Fruit fly (Drosophila melanogaster): Measurements from ENCODE around the gene CG17294.

CG17294 gene

dm6 chr2L:8424090-8424470 is 47.2 kb downstream of the CG17294 start:
- TF ChIP-seq CG34406 (GFP tag; optimal IDR thresholded peaks at IDR 0.05) (no peak), net (GFP tag; optimal IDR thresholded peaks at IDR 0.05) (no peak), Hr39 (GFP tag; optimal IDR thresholded peaks at IDR 0.05) (no peak), CG7368 (GFP tag; optimal IDR thresholded peaks at IDR 0.05) (no peak), vri (GFP tag; optimal IDR thresholded peaks at IDR 0.05) (peak; percentile 6), CG15336 (GFP tag; IDR thresholded peaks at IDR 0.05) (no peak), achi (GFP tag; optimal IDR thresholded peaks at IDR 0.05) (no peak), CG11294 (GFP tag; IDR thresholded peaks at IDR 0.05) (no peak), CG11762 (GFP tag; optimal IDR thresholded peaks at IDR 0.05; ENCODE audit: insufficient read depth) (no peak), CG32006 (GFP tag; optimal IDR thresholded peaks at IDR 0.05) (no peak), ss (GFP tag; optimal IDR thresholded peaks at IDR 0.05) (peak in 1 of 2 experiments; percentile 40), fd85E (GFP tag; optimal IDR thresholded peaks at IDR 0.05) (no peak), svp (GFP tag) (peak; percentile 81), Sox14 (GFP tag; optimal IDR thresholded peaks at IDR 0.05) (peak; percentile 80), esn (GFP tag; optimal IDR thresholded peaks at IDR 0.05) (no peak), Eip78C (GFP tag) (no peak), CG6163 (GFP tag; IDR thresholded peaks at IDR 0.05) (peak; percentile 37; the same call in 1 of the 3 replicates), pdm3 (GFP tag; optimal IDR thresholded peaks at IDR 0.05) (no peak)

DNA sequence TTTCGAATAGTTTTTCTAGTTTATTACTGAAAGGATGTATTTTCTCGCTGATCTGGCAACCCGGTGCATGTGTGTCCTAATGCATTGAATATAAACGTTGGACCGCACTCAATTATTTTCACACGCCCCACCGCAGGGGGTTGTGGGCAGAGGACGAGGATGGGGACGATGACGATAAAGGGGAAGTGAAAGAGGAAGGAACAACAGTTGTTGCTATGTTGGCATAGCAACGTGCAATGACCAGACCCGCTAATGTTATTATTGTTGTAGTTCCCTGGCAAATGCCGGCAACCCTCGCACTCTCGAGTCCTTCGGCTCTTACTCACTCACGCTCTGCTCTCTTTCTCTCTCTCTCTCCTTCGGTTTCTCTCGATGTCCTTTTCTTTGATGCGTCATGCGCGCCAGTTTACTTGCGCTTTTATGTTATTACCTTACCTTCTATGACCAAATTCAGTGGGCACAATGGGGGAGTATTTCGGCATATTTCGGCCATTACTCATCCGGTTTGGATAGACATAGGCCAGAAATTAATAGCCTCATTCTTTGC is 47.9 kb downstream of the CG17294 start:
- no peak for TF ChIP-seq CG8319 (GFP tag; optimal IDR thresholded peaks at IDR 0.05)
- no peak for TF ChIP-seq eg (GFP tag; IDR thresholded peaks at IDR 0.05)
- TF ChIP-seq svp (GFP tag) = no peak
- TF ChIP-seq OdsH (GFP tag; optimal IDR thresholded peaks at IDR 0.05) = no peak
- no peak for TF ChIP-seq Hr39 (GFP tag; optimal IDR thresholded peaks at IDR 0.05)
- TF ChIP-seq Ets21C (GFP tag; optimal IDR thresholded peaks at IDR 0.05) = no peak
- TF ChIP-seq net (GFP tag; optimal IDR thresholded peaks at IDR 0.05) = no peak
- no peak for TF ChIP-seq CG31627 (GFP tag; optimal IDR thresholded peaks at IDR 0.05)
- no peak for TF ChIP-seq esn (GFP tag; optimal IDR thresholded peaks at IDR 0.05)
- no peak for TF ChIP-seq Blimp-1 (GFP tag; optimal IDR thresholded peaks at IDR 0.05)
- no peak for TF ChIP-seq CG9139 (GFP tag; optimal IDR thresholded peaks at IDR 0.05)
- TF ChIP-seq dac (GFP tag; optimal IDR thresholded peaks at IDR 0.05) = no peak
- TF ChIP-seq dsx (GFP tag; optimal IDR thresholded peaks at IDR 0.05; ENCODE audit: poor library complexity, severe bottlenecking) = no peak
- no peak for TF ChIP-seq CG3919 (GFP tag; optimal IDR thresholded peaks at IDR 0.05)
- TF ChIP-seq CG11762 (GFP tag; optimal IDR thresholded peaks at IDR 0.05; ENCODE audit: insufficient read depth) = no peak
- TF ChIP-seq Gug (GFP tag; IDR thresholded peaks at IDR 0.05) = no peak
- no peak for TF ChIP-seq CG11294 (GFP tag; IDR thresholded peaks at IDR 0.05)

DNA sequence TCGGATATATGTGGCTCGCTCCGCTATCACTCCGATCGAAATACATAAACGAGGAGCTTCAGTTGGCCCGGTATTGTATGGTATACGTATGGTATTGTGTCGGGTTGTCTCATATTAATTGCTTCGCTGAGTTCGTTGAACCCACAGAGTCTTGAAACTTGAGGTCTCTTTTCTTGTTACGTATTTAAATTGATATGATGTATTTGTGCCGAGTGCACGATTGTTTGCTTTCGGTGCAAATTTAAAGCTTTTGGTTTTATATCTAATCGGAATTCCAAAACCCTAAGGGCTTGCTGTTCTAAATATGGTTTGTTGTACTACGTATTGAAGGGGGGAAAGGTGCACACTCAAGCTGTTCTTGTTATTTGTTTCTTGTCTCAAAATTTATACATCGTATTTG is 48.4 kb downstream of the CG17294 start:
- TF ChIP-seq salr (GFP tag; optimal IDR thresholded peaks at IDR 0.05) = no peak
- peak; percentile 68 for TF ChIP-seq vri (GFP tag; optimal IDR thresholded peaks at IDR 0.05)

DNA sequence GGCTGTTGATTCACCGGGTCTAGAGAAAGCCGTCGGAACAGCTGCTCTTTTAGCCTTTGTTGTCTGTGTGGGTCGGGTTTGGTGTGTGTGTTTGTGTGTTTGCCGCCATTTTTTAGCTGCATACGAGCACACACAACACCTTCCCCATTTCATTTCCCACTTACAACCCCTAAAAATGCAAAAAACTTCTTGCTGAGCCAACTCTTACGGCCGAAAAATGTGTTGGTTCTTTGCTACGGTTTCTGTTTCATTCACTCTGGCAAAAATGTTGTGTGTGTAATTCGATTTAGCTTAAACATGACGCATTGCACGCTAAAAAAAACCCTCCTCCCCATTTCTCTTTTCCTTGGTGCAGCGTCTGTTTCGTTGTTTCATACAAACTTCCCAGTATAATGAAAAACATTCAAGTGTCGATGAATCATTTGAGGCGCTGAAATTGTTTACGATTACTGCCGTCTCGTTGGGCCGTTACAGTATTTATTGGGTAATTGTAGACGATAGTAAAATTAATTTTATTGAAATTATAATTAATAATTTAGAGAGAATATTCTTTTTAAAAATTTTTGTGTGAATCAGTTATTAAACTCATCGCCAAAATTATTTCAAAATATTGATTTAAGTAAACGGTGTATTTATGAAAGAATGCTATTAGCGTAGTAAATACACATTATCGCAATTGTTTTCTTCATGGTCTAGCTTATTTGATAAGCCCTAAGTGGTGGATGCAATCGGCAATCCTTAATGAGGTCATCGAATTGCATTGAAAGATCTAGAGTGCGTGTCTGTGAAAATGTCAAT is 49.3 kb downstream of the CG17294 start:
- TF ChIP-seq Eip93F (GFP tag; optimal IDR thresholded peaks at IDR 0.05) = peak; percentile 72
- TF ChIP-seq CG11762 (GFP tag; optimal IDR thresholded peaks at IDR 0.05; ENCODE audit: insufficient read depth) = no peak
- peak; percentile 85 for TF ChIP-seq svp (GFP tag)
- TF ChIP-seq CG16779 (tag; optimal IDR thresholded peaks at IDR 0.05) = no peak
- TF ChIP-seq CG10631 (GFP tag; optimal IDR thresholded peaks at IDR 0.05) = no peak
- TF ChIP-seq esn (GFP tag; optimal IDR thresholded peaks at IDR 0.05) = peak; percentile 5
- no peak for TF ChIP-seq fd59A (GFP tag; optimal IDR thresholded peaks at IDR 0.05)
- peak; percentile 57 for TF ChIP-seq Eip78C (GFP tag)
- no peak for TF ChIP-seq CG10669 (GFP tag; optimal IDR thresholded peaks at IDR 0.05)
- 0 out of 2 replicates have a peak, but pooled peaks have one; percentile 9 for TF ChIP-seq CG15336 (GFP tag; IDR thresholded peaks at IDR 0.05)
- peak; percentile 42 for TF ChIP-seq vri (GFP tag; optimal IDR thresholded peaks at IDR 0.05)

Data from whole organism, prepupa.